Worm (Caenorhabditis elegans): ENCODE measurements around the gene dbt-1.

- TF ChIP-seq ama-1 (optimal IDR thresholded peaks at IDR 0.05) (no peak), jun-1 (tag; optimal IDR thresholded peaks at IDR 0.05) (no peak), nhr-237 (tag; optimal IDR thresholded peaks at IDR 0.05) (no peak), nhr-111 (GFP tag; optimal IDR thresholded peaks at IDR 0.05) (no peak), ztf-11 (tag; optimal IDR thresholded peaks at IDR 0.05) (no peak), unc-62 (GFP tag; optimal IDR thresholded peaks at IDR 0.05 in 1 of 2) (no peak), unc-62 (tag; optimal IDR thresholded peaks at IDR 0.05) (no peak), nhr-28 (tag; optimal IDR thresholded peaks at IDR 0.05) (no peak), zip-2 (tag; optimal IDR thresholded peaks at IDR 0.05) (no peak)
These were observed 13.5 kb upstream of the dbt-1 start, which contains the start of gene C04H4.1 for ce11 chrII:7958544-7958943.
